Fruit fly (Drosophila melanogaster) whole organism, embryonic: ENCODE results near the gene RluA-1.

Experiments
- ATbp ChIP-seq: fragments of 200-800 bp; sonication (Bioruptor generic); optimal IDR thresholded peaks from 2 replicates; lab custom pipeline; 2017; ENCODE audit warnings: missing biosample characterization, mild to moderate bottlenecking, missing genetic modification characterization, missing genetic modification reagents
- Atf-2 ChIP-seq: fragments of 200-800 bp; sonication (Bioruptor generic); optimal IDR thresholded peaks from 2 replicates; lab custom pipeline; 2016; ENCODE audit warnings: missing biosample characterization, missing genetic modification characterization
- B-H1 ChIP-seq: fragments of 200-800 bp; sonication (Bioruptor generic); IDR thresholded peaks from 3 replicates; pipeline ENCODE4 v1.3.6; 2022; ENCODE audit warnings: missing biosample characterization, missing genetic modification characterization
- B-H2 ChIP-seq: fragments of 200-800 bp; sonication (Bioruptor generic); optimal IDR thresholded peaks from 2 replicates; lab custom pipeline; 2018; ENCODE audit warnings: missing biosample characterization, mild to moderate bottlenecking, missing genetic modification characterization
- CG10209 ChIP-seq: fragments of 200-800 bp; sonication (Bioruptor generic); optimal IDR thresholded peaks from 3 replicates; lab custom pipeline; 2017; ENCODE audit warnings: missing biosample characterization, mild to moderate bottlenecking, missing genetic modification characterization, missing genetic modification reagents
- CG11398 ChIP-seq: fragments of 200-800 bp; sonication (Bioruptor generic); optimal IDR thresholded peaks from 2 replicates; lab custom pipeline; 2016; ENCODE audit warnings: missing biosample characterization, missing genetic modification characterization
- CG11696 ChIP-seq: fragments of 200-800 bp; sonication (Bioruptor generic); IDR thresholded peaks from 2 replicates; pipeline ENCODE4 v1.3.6; 2022; ENCODE audit warnings: missing biosample characterization, missing genetic modification characterization
- CG1233 ChIP-seq: fragments of 200-800 bp; sonication (Bioruptor generic); optimal IDR thresholded peaks from 4 replicates; lab custom pipeline; 2018; ENCODE audit warnings: missing biosample characterization, mild to moderate bottlenecking, missing genetic modification characterization
- CG14014 ChIP-seq: fragments of 200-800 bp; sonication (Bioruptor generic); IDR thresholded peaks from 2 replicates; pipeline ENCODE4 v1.3.6; 2022; ENCODE audit warnings: missing biosample characterization, missing genetic modification characterization
- CG1603 ChIP-seq: fragments of 200-800 bp; sonication (Bioruptor generic); optimal IDR thresholded peaks from 2 replicates; lab custom pipeline; 2019; ENCODE audit warnings: missing biosample characterization, mild to moderate bottlenecking, missing genetic modification characterization, moderate library complexity
- CG16813 ChIP-seq: fragments of 200-800 bp; sonication (Bioruptor generic); IDR thresholded peaks from 3 replicates; pipeline ENCODE4 v1.3.6; 2022; ENCODE audit warnings: missing biosample characterization, missing genetic modification characterization; ENCODE audit not compliant: partially characterized antibody
- CG17385 ChIP-seq: fragments of 200-800 bp; sonication (Bioruptor generic); optimal IDR thresholded peaks from 3 replicates; lab custom pipeline; 2018; ENCODE audit warnings: missing biosample characterization, mild to moderate bottlenecking, missing genetic modification characterization
- CG18476 ChIP-seq: fragments of 200-800 bp; sonication (Bioruptor generic); optimal IDR thresholded peaks from 2 replicates; lab custom pipeline; 2016; ENCODE audit warnings: missing biosample characterization, mild to moderate bottlenecking, missing genetic modification characterization
- CG2129 ChIP-seq: fragments of 200-800 bp; sonication (Bioruptor generic); IDR thresholded peaks from 2 replicates; pipeline ENCODE4 v1.3.6; 2022; ENCODE audit warnings: missing biosample characterization, missing genetic modification characterization; ENCODE audit not compliant: partially characterized antibody
- CG2199 ChIP-seq: fragments of 200-800 bp; sonication (Bioruptor generic); IDR thresholded peaks from 3 replicates; pipeline ENCODE4 v1.3.6; 2022; ENCODE audit warnings: missing biosample characterization, missing genetic modification characterization
- CG3065 ChIP-seq: fragments of 200-800 bp; sonication (Bioruptor generic); optimal IDR thresholded peaks from 2 replicates; lab custom pipeline; 2016; ENCODE audit warnings: missing biosample characterization, missing genetic modification characterization
- CG7357 ChIP-seq: fragments of 200-800 bp; sonication (Bioruptor generic); IDR thresholded peaks from 3 replicates; pipeline ENCODE4 v1.3.6; 2022; ENCODE audit warnings: missing biosample characterization, missing genetic modification characterization
- CG9932 ChIP-seq: fragments of 200-800 bp; sonication (Bioruptor generic); IDR thresholded peaks from 2 replicates; pipeline ENCODE4 v1.3.6; 2022; ENCODE audit warnings: missing biosample characterization, missing genetic modification characterization
- CHES-1-like ChIP-seq: fragments of 200-800 bp; sonication (Bioruptor generic); optimal IDR thresholded peaks from 2 replicates; lab custom pipeline; 2016; ENCODE audit warnings: missing biosample characterization, missing genetic modification characterization
- CrebB ChIP-seq: fragments of 200-800 bp; sonication (Bioruptor generic); optimal IDR thresholded peaks from 3 replicates; lab custom pipeline; 2018; ENCODE audit warnings: missing biosample characterization, mild to moderate bottlenecking, missing genetic modification characterization
- ERR ChIP-seq: fragments of 200-800 bp; sonication (Bioruptor generic); optimal IDR thresholded peaks from 2 replicates; lab custom pipeline; 2016; ENCODE audit warnings: missing biosample characterization, missing genetic modification characterization
- HLH4C ChIP-seq: fragments of 200-800 bp; sonication (Bioruptor generic); IDR thresholded peaks from 3 replicates; pipeline ENCODE4 v1.3.6; 2022; ENCODE audit warnings: missing biosample characterization, missing genetic modification characterization; ENCODE audit not compliant: partially characterized antibody
- Hr78 ChIP-seq, 2 experiments: fragments of 200-800 bp in 1 of 2; fragments of >200 bp in 1 of 2; sonication (Bioruptor generic) in 1 of 2; optimal IDR thresholded peaks; 2 replicates each; lab custom pipeline; 2017 to 2019; ENCODE audit warnings: missing biosample characterization in 2 of 2, missing genetic modification characterization in 2 of 2, mild to moderate bottlenecking in 1 of 2, moderate library complexity in 1 of 2
- Jarid2 ChIP-seq: fragments of 200-800 bp; sonication (Bioruptor generic); optimal IDR thresholded peaks from 3 replicates; lab custom pipeline; 2017; ENCODE audit warnings: mild to moderate bottlenecking, missing biosample characterization, missing genetic modification reagents, missing genetic modification characterization
- Pdp1 ChIP-seq, 2 experiments: fragments of 200-800 bp; sonication (Bioruptor generic); optimal IDR thresholded peaks; 3 replicates each; lab custom pipeline; 2016; ENCODE audit warnings: missing biosample characterization in 2 of 2, missing genetic modification characterization in 2 of 2, mild to moderate bottlenecking in 1 of 2, moderate library complexity in 1 of 2
- Poxn ChIP-seq: fragments of 200-800 bp; sonication (Bioruptor generic); IDR thresholded peaks from 2 replicates; pipeline ENCODE4 v1.3.6; 2022; ENCODE audit warnings: missing biosample characterization, missing genetic modification characterization
- Ravus ChIP-seq: fragments of 200-800 bp; sonication (Bioruptor generic); IDR thresholded peaks from 2 replicates; pipeline ENCODE4 v1.3.6; 2022; ENCODE audit warnings: missing biosample characterization, missing genetic modification characterization
- Scr ChIP-seq: fragments of 200-800 bp; sonication (Bioruptor generic); IDR thresholded peaks from 2 replicates; pipeline ENCODE4 v1.3.6; 2022; ENCODE audit warnings: missing biosample characterization, missing genetic modification characterization; ENCODE audit not compliant: partially characterized antibody
- bigmax ChIP-seq: fragments of 200-800 bp; sonication (Bioruptor generic); optimal IDR thresholded peaks from 2 replicates; lab custom pipeline; 2018; ENCODE audit warnings: missing biosample characterization, mild to moderate bottlenecking, missing genetic modification characterization
- bowl ChIP-seq: fragments of 200-800 bp; sonication (Bioruptor generic); IDR thresholded peaks from 2 replicates; pipeline ENCODE4 v1.3.6; 2022; ENCODE audit warnings: missing biosample characterization, missing genetic modification characterization
- dpn ChIP-seq, 2 experiments: fragments of 200-800 bp; sonication (Bioruptor generic); optimal IDR thresholded peaks; 3 replicates each; lab custom pipeline; 2016; ENCODE audit warnings: missing biosample characterization in 2 of 2, missing genetic modification characterization in 2 of 2
- en ChIP-seq: fragments of 200-800 bp; sonication (Bioruptor generic); optimal IDR thresholded peaks from 2 replicates; lab custom pipeline; 2016; ENCODE audit warnings: missing biosample characterization, missing genetic modification characterization
- hb ChIP-seq: fragments of 200-800 bp; sonication (Bioruptor generic); IDR thresholded peaks from 3 replicates; pipeline ENCODE4 v1.3.6; 2022; ENCODE audit warnings: missing biosample characterization, missing genetic modification characterization; ENCODE audit not compliant: partially characterized antibody
- hbn ChIP-seq: fragments of 200-800 bp; sonication (Bioruptor generic); IDR thresholded peaks from 2 replicates; pipeline ENCODE4 v1.3.6; 2022; ENCODE audit warnings: missing biosample characterization, missing genetic modification characterization; ENCODE audit not compliant: partially characterized antibody
- her ChIP-seq: fragments of 200-800 bp; sonication (Bioruptor generic); optimal IDR thresholded peaks from 2 replicates; lab custom pipeline; 2016; ENCODE audit warnings: missing biosample characterization, missing genetic modification characterization
- ken ChIP-seq: fragments of 200-800 bp; sonication (Bioruptor generic); IDR thresholded peaks from 3 replicates; pipeline ENCODE4 v1.3.6; 2022; ENCODE audit warnings: missing biosample characterization, missing genetic modification characterization
- mld ChIP-seq: fragments of 200-800 bp; sonication (Bioruptor generic); IDR thresholded peaks from 3 replicates; pipeline ENCODE4 v1.3.6; 2022; ENCODE audit warnings: missing biosample characterization, missing genetic modification characterization; ENCODE audit not compliant: partially characterized antibody
- nerfin-2 ChIP-seq: fragments of 200-800 bp; sonication (Bioruptor generic); IDR thresholded peaks from 2 replicates; pipeline ENCODE4 v1.3.6; 2022; ENCODE audit warnings: missing biosample characterization, missing genetic modification characterization; ENCODE audit not compliant: partially characterized antibody
- org-1 ChIP-seq: fragments of 200-800 bp; sonication (Bioruptor generic); optimal IDR thresholded peaks from 2 replicates; lab custom pipeline; 2017; ENCODE audit warnings: missing biosample characterization, missing genetic modification characterization
- pum ChIP-seq: fragments of 200-800 bp; sonication (Bioruptor generic); optimal IDR thresholded peaks from 2 replicates; lab custom pipeline; 2016; ENCODE audit warnings: missing biosample characterization, missing genetic modification characterization
- pzg ChIP-seq: fragments of 200-800 bp; sonication (Bioruptor generic); optimal IDR thresholded peaks from 3 replicates; lab custom pipeline; 2018; ENCODE audit warnings: missing biosample characterization, mild to moderate bottlenecking, missing genetic modification characterization, moderate library complexity
- run ChIP-seq: fragments of 200-800 bp; sonication (Bioruptor generic); optimal IDR thresholded peaks from 3 replicates; lab custom pipeline; 2018; ENCODE audit warnings: missing biosample characterization, mild to moderate bottlenecking, missing genetic modification characterization
- sens-2 ChIP-seq: fragments of 200-800 bp; sonication (Bioruptor generic); IDR thresholded peaks from 2 replicates; pipeline ENCODE4 v1.3.6; 2022; ENCODE audit warnings: missing biosample characterization, missing genetic modification characterization
- slbo ChIP-seq: fragments of 200-800 bp; sonication (Bioruptor generic); IDR thresholded peaks from 2 replicates; pipeline ENCODE4 v1.3.6; 2022; ENCODE audit warnings: missing biosample characterization, missing genetic modification characterization
- sob ChIP-seq: fragments of 200-800 bp; sonication (Bioruptor generic); IDR thresholded peaks from 2 replicates; pipeline ENCODE4 v1.3.6; 2022; ENCODE audit warnings: missing biosample characterization, missing genetic modification characterization
- stwl ChIP-seq: fragments of 200-800 bp; sonication (Bioruptor generic); optimal IDR thresholded peaks from 3 replicates; lab custom pipeline; 2018; ENCODE audit warnings: missing biosample characterization, mild to moderate bottlenecking, missing genetic modification characterization, moderate library complexity
- wek ChIP-seq: fragments of 200-800 bp; sonication (Bioruptor generic); optimal IDR thresholded peaks from 3 replicates; lab custom pipeline; 2018; ENCODE audit warnings: missing biosample characterization, mild to moderate bottlenecking, missing genetic modification characterization, moderate library complexity

RluA-1 gene

dm6 chr2L:10506557-10507252 lies 32.6 kb upstream of the RluA-1 start, which contains the start of the genes Myo31DF and CG6094:
TSS of gene Myo31DF (minus strand) at chr2L:10506779.
TSS of gene CG6094 (plus strand) at chr2L:10507081.
- TF ChIP-seq pzg (peak; percentile 98), CG10209 (no peak), CG2199 (GFP tag; lab: Robert Waterston, UW) (peak; percentile 87; the same call in 2 of the 3 replicates), CG11696 (GFP tag; lab: Robert Waterston, UW) (0 out of 2 replicates have a peak, but pooled peaks have one; percentile 17), bigmax (no peak), ATbp (GFP tag; lab: Kevin White, UChicago) (peak; percentile 28), hb (GFP tag; lab: Robert Waterston, UW) (no peak), Hr78 (GFP tag; optimal IDR thresholded peaks at IDR 0.05; lab: Kevin White, UChicago) (no peak), bowl (GFP tag; lab: Robert Waterston, UW) (no peak), sens-2 (GFP tag; lab: Robert Waterston, UW) (0 out of 2 replicates have a peak, but pooled peaks have one; percentile 13), en (GFP tag; lab: Kevin White, UChicago) (no peak), ken (GFP tag; lab: Robert Waterston, UW) (peak; percentile 7; the same call in 1 of the 3 replicates), B-H2 (peak; percentile 55), CG1603 (peak; percentile 81), her (GFP tag; lab: Kevin White, UChicago) (peak; percentile 7), Atf-2 (GFP tag; lab: Kevin White, UChicago) (no peak), CG1233 (no peak), run (tag; lab: Kevin White, UChicago) (peak; percentile 55), CG17385 (peak; percentile 58), wek (peak; percentile 19), dpn (GFP tag; optimal IDR thresholded peaks at IDR 0.05; lab: Kevin White, UChicago) (peak; percentile 16 to 39), pum (GFP tag; lab: Kevin White, UChicago) (peak; percentile 21), CG3065 (GFP tag; lab: Kevin White, UChicago) (no peak), Jarid2 (GFP tag; lab: Kevin White, UChicago) (peak; percentile 99), CG2129 (no peak), sob (peak; percentile 46; the same call in 1 of the 2 replicates), CHES-1-like (GFP tag; lab: Kevin White, UChicago) (peak; percentile 80), B-H1 (no peak; the same call in 2 of the 3 replicates), CG7357 (peak; percentile 99), CG18476 (GFP tag; lab: Kevin White, UChicago) (no peak), Scr (GFP tag; lab: Robert Waterston, UW) (0 out of 2 replicates have a peak, but pooled peaks have one; percentile 29), ERR (GFP tag; lab: Kevin White, UChicago) (peak; percentile 54), slbo (GFP tag; lab: Robert Waterston, UW) (peak; percentile 65), Pdp1 (GFP tag; optimal IDR thresholded peaks at IDR 0.05; lab: Kevin White, UChicago) (peak in 1 of 2 experiments; percentile 94), stwl (tag; lab: Kevin White, UChicago) (peak; percentile 64), CrebB (tag; lab: Kevin White, UChicago) (peak; percentile 17), Poxn (GFP tag; lab: Robert Waterston, UW) (no peak), org-1 (GFP tag; lab: Kevin White, UChicago) (no peak), CG14014 (GFP tag; lab: Robert Waterston, UW) (0 out of 2 replicates have a peak, but pooled peaks have one; percentile 26), HLH4C (0 out of 3 replicates have a peak, but pooled peaks have one; percentile 10), hbn (GFP tag; lab: Robert Waterston, UW) (no peak), Ravus (GFP tag; lab: Robert Waterston, UW) (no peak), CG16813 (GFP tag; lab: Robert Waterston, UW) (no peak), CG11398 (GFP tag; lab: Kevin White, UChicago) (peak; percentile 24), nerfin-2 (GFP tag; lab: Robert Waterston, UW) (0 out of 2 replicates have a peak, but pooled peaks have one; percentile 12), mld (GFP tag; lab: Robert Waterston, UW) (no peak), CG9932 (GFP tag; lab: Robert Waterston, UW) (peak; percentile 55)
